Fruit fly (Drosophila melanogaster): Measurements from ENCODE around the gene CG14210.

The CG14210 gene

dm6 chrX:19663196-19663858 lies 47.3 kb downstream of the CG14210 start (continued):
- no peak for TF ChIP-seq CG1603 (tag; optimal IDR thresholded peaks at IDR 0.05)
- TF ChIP-seq chif (GFP tag; optimal IDR thresholded peaks at IDR 0.05) = peak in 1 of 2 experiments; percentile 3
- peak; percentile 36 for TF ChIP-seq CG15514 (GFP tag; optimal IDR thresholded peaks at IDR 0.05)
- no peak; the same call in 2 of the 3 replicates for TF ChIP-seq B-H1 (GFP tag; IDR thresholded peaks at IDR 0.05)
- no peak for TF ChIP-seq dan (GFP tag; IDR thresholded peaks at IDR 0.05)
- peak; percentile 43 for TF ChIP-seq Hand (GFP tag; optimal IDR thresholded peaks at IDR 0.05)
- no peak; the same call in 1 of the 2 replicates for TF ChIP-seq CG31441 (GFP tag; IDR thresholded peaks at IDR 0.05)
- no peak for TF ChIP-seq Dad (GFP tag; optimal IDR thresholded peaks at IDR 0.05)
- TF ChIP-seq CG6175 (GFP tag; IDR thresholded peaks at IDR 0.05) = peak; percentile 94
- peak; percentile 61; the same call in 2 of the 3 replicates for TF ChIP-seq CG17361 (GFP tag; IDR thresholded peaks at IDR 0.05)
- TF ChIP-seq sens (GFP tag) = peak; percentile 91
- TF ChIP-seq CG9215 (GFP tag; IDR thresholded peaks at IDR 0.05) = 0 out of 2 replicates have a peak, but pooled peaks have one; percentile 6
- TF ChIP-seq CG8944 (GFP tag; optimal IDR thresholded peaks at IDR 0.05) = no peak
- TF ChIP-seq CG2129 (GFP tag; IDR thresholded peaks at IDR 0.05; ENCODE audit: partially characterized antibody) = no peak
- TF ChIP-seq pan (optimal IDR thresholded peaks at IDR 0.05) = no peak
- TF ChIP-seq pan (GFP tag; optimal IDR thresholded peaks at IDR 0.05 in 1 of 2, IDR thresholded peaks at IDR 0.05 in 1 of 2) = peak in 1 of 2 experiments; percentile 35
- TF ChIP-seq dimm (GFP tag; IDR thresholded peaks at IDR 0.05) = no peak
- TF ChIP-seq CG42726 (GFP tag; IDR thresholded peaks at IDR 0.05; ENCODE audit: partially characterized antibody) = no peak
- no peak for TF ChIP-seq gcm (GFP tag; optimal IDR thresholded peaks at IDR 0.05)
- no peak for TF ChIP-seq hth (optimal IDR thresholded peaks at IDR 0.05)
- TF ChIP-seq CG3726 (GFP tag; IDR thresholded peaks at IDR 0.05) = no peak
- TF ChIP-seq Sin3A (optimal IDR thresholded peaks at IDR 0.05) = no peak
- no peak for TF ChIP-seq CG1024 (GFP tag; IDR thresholded peaks at IDR 0.05)
- no peak for TF ChIP-seq CG11456 (GFP tag; IDR thresholded peaks at IDR 0.05)
- TF ChIP-seq E2f2 (GFP tag; IDR thresholded peaks at IDR 0.05) = no peak
- TF ChIP-seq MBD-R2 (GFP tag; IDR thresholded peaks at IDR 0.05) = no peak
- TF ChIP-seq aop (GFP tag; IDR thresholded peaks at IDR 0.05) = no peak
- TF ChIP-seq oc (tag; optimal IDR thresholded peaks at IDR 0.05) = no peak
- TF ChIP-seq org-1 (GFP tag; optimal IDR thresholded peaks at IDR 0.05) = peak; percentile 51
- no peak for TF ChIP-seq CG4854 (GFP tag; optimal IDR thresholded peaks at IDR 0.05)
- TF ChIP-seq Doc2 (GFP tag; IDR thresholded peaks at IDR 0.05) = no peak
- TF ChIP-seq sd (tag; optimal IDR thresholded peaks at IDR 0.05) = peak; percentile 95
- no peak for TF ChIP-seq CG13894 (tag; optimal IDR thresholded peaks at IDR 0.05)
- no peak for TF ChIP-seq tio (GFP tag; optimal IDR thresholded peaks at IDR 0.05)
- no peak for TF ChIP-seq stc (GFP tag; IDR thresholded peaks at IDR 0.05)
- no peak for TF ChIP-seq btn (GFP tag; optimal IDR thresholded peaks at IDR 0.05)
- no peak for TF ChIP-seq Aef1 (GFP tag; IDR thresholded peaks at IDR 0.05)
- no peak for TF ChIP-seq Tbp (GFP tag; optimal IDR thresholded peaks at IDR 0.05)
- TF ChIP-seq CG4820 (GFP tag; optimal IDR thresholded peaks at IDR 0.05) = peak; percentile 16
- TF ChIP-seq CG2120 (GFP tag; optimal IDR thresholded peaks at IDR 0.05) = peak; percentile 62
- no peak for TF ChIP-seq CG4617 (GFP tag; optimal IDR thresholded peaks at IDR 0.05; ENCODE audit: borderline replicate concordance)
- TF ChIP-seq grau (tag; optimal IDR thresholded peaks at IDR 0.05) = peak; percentile 66
- TF ChIP-seq CG4282 (GFP tag; optimal IDR thresholded peaks at IDR 0.05) = no peak
- no peak for TF ChIP-seq sna (GFP tag; IDR thresholded peaks at IDR 0.05; ENCODE audit: partially characterized antibody)
- TF ChIP-seq pzg (GFP tag; optimal IDR thresholded peaks at IDR 0.05) = no peak
- no peak for TF ChIP-seq Atf-2 (GFP tag; optimal IDR thresholded peaks at IDR 0.05)
- peak in 1 of 2 experiments; percentile 1 for TF ChIP-seq crp (GFP tag; optimal IDR thresholded peaks at IDR 0.05)
- TF ChIP-seq caup (GFP tag; optimal IDR thresholded peaks at IDR 0.05; ENCODE audit: severe bottlenecking) = peak; percentile 10
- peak; percentile 25 for TF ChIP-seq CG10274 (GFP tag; optimal IDR thresholded peaks at IDR 0.05)
- TF ChIP-seq CG9437 (GFP tag; optimal IDR thresholded peaks at IDR 0.05) = peak; percentile 76
- TF ChIP-seq CG7745 (tag; optimal IDR thresholded peaks at IDR 0.05) = no peak

Measured in whole organism, embryonic.